Worm (Caenorhabditis elegans) whole organism, mixed stage, embryonic: ENCODE measurements around the gene rpb-2.

Experiments
- bed-3 ChIP-seq: fragments of 200-800 bp; sonication (Bioruptor generic); optimal IDR thresholded peaks from 3 replicates; lab custom pipeline; 2018; ENCODE audit warnings: mild to moderate bottlenecking, missing genetic modification characterization, moderate library complexity, missing compliant biosample characterization
- blmp-1 ChIP-seq: fragments of 150-350 bp; optimal IDR thresholded peaks from 2 replicates; lab custom pipeline; 2014; ENCODE audit warnings: missing biosample characterization, missing genetic modification characterization
- drap-1 ChIP-seq: fragments of 200-800 bp; sonication (Bioruptor generic); optimal IDR thresholded peaks from 3 replicates; lab custom pipeline; 2018; ENCODE audit warnings: mild to moderate bottlenecking, missing genetic modification characterization, missing compliant biosample characterization
- elt-1 ChIP-seq: sonication (generic microtip); optimal IDR thresholded peaks from 2 replicates; lab custom pipeline; 2017; ENCODE audit warnings: missing genetic modification characterization, mild to moderate bottlenecking, missing compliant biosample characterization, antibody characterized with exemption, moderate library complexity, borderline replicate concordance; ENCODE audit not compliant: insufficient read depth
- elt-3 ChIP-seq: fragments of 150-350 bp; optimal IDR thresholded peaks from 2 replicates; lab custom pipeline; 2014; ENCODE audit warnings: missing biosample characterization, missing genetic modification characterization
- mep-1 ChIP-seq: fragments of 150-350 bp; optimal IDR thresholded peaks from 2 replicates; lab custom pipeline; 2017; ENCODE audit warnings: missing biosample characterization, missing genetic modification reagents, missing genetic modification characterization, inconsistent platforms
- sptf-1 ChIP-seq: sonication (generic microtip); optimal IDR thresholded peaks from 2 replicates; lab custom pipeline; 2017; ENCODE audit warnings: mild to moderate bottlenecking, missing genetic modification characterization, moderate library complexity, missing compliant biosample characterization
- tbx-8 ChIP-seq: fragments of 200-800 bp; sonication (Bioruptor generic); optimal IDR thresholded peaks from 2 replicates; lab custom pipeline; 2018; ENCODE audit warnings: mild to moderate bottlenecking, missing genetic modification characterization, moderate library complexity, missing compliant biosample characterization
- unc-62 ChIP-seq: fragments of 150-350 bp; optimal IDR thresholded peaks from 2 replicates; lab custom pipeline; 2014; ENCODE audit warnings: missing biosample characterization, missing genetic modification reagents, missing genetic modification characterization

DNA sequence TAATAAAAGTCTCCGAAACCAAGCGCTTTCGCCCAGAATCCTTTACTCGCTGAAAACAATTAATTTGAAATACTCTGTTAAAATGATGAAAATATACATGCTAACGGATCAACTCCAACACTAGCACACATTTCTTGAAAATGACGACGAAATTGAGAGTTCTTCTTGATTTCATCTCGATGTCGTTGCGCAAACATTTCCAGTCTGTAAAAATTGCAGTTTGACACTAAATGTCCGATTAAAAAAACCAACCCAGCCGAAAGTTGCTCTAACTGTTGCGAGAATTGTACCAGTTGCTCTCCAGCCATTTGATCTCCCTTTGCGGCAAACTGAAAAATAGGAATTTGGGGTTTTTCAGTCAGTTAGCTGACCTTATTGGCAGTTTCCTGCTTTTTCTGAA is 21.9 kb downstream of the rpb-2 start:
- no peak for TF ChIP-seq blmp-1
- TF ChIP-seq bed-3 (GFP tag; lab: Kevin White, UChicago) = no peak
- no peak for TF ChIP-seq tbx-8
- TF ChIP-seq elt-3 (tag; lab: Kevin White, UChicago) = no peak
- TF ChIP-seq unc-62 = no peak
- TF ChIP-seq drap-1 (GFP tag; lab: Kevin White, UChicago) = no peak
- TF ChIP-seq sptf-1 (tag; lab: Kevin White, UChicago) = no peak
- no peak for TF ChIP-seq elt-1
- TF ChIP-seq mep-1 (tag; lab: Kevin White, UChicago) = no peak
